Worm (Caenorhabditis elegans): Measurements from ENCODE around the gene let-721.

ce11 chrIII:6449854-6450253, 3.1 kb upstream of the let-721 start:
- TF ChIP-seq nhr-237 (tag; optimal IDR thresholded peaks at IDR 0.05) (no peak), nhr-12 (tag; optimal IDR thresholded peaks at IDR 0.05) (no peak), ztf-11 (tag; optimal IDR thresholded peaks at IDR 0.05) (no peak), lin-15B (tag; optimal IDR thresholded peaks at IDR 0.05) (no peak), ama-1 (optimal IDR thresholded peaks at IDR 0.05) (no peak)

Data from whole organism, L1 larva.